Fruit fly (Drosophila melanogaster): Measurements from ENCODE around the gene Ac76E.

Ac76E gene

DNA sequence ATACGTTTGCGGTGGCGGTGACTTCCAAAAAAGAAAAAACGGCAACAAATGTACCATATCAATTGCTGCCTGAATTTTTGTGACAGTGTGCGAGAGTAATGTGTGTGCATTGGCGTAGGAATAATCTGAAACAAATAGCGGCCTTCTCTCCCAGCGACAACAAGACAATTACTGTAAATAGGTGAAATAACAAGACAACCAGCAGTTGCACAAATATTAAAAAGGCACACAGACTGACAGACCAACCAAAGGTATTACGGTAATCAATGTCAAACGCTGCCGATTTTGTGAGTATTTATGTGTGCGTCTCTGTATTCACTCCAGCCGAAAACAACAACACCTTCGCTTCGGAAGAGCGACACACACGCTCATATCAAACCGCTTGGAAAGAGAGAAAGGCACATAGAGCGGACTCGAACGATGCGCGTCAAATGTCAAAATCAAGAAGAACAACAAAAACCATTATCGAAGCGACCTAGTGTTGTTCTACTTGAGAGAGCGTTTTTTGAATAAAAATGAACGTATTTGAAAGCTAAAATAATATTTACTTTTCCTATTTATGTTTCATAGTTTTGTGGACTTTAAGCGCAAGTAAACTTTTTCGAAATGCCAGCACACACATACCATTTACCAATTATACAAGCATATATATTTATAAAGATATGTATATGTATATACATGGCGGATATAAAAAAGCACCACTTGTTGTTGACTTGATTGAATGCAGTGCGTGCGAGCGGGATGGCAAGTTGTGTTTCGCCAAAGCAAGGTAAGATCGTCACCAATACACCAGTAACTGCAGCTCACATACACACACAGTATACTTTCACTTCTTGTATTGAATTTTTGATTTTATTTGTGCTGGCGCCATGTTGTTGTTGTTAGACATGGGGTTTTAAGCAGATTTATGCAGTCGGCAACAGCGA is 32.0 kb upstream of the Ac76E start (continued):
- TF ChIP-seq Sox14 (GFP tag; optimal IDR thresholded peaks at IDR 0.05), result no peak
- TF ChIP-seq Sox102F (GFP tag; optimal IDR thresholded peaks at IDR 0.05), result peak; percentile 10
- TF ChIP-seq CG8119 (GFP tag; IDR thresholded peaks at IDR 0.05), result no peak
- TF ChIP-seq CG8319 (GFP tag; optimal IDR thresholded peaks at IDR 0.05), result no peak
- no peak for TF ChIP-seq CG31627 (GFP tag; optimal IDR thresholded peaks at IDR 0.05)
- TF ChIP-seq CG34406 (GFP tag; optimal IDR thresholded peaks at IDR 0.05), result no peak
- TF ChIP-seq CG9139 (GFP tag; optimal IDR thresholded peaks at IDR 0.05), result no peak
- TF ChIP-seq achi (GFP tag; optimal IDR thresholded peaks at IDR 0.05), result no peak
- peak; percentile 38 for TF ChIP-seq Eip93F (GFP tag; optimal IDR thresholded peaks at IDR 0.05)
- no peak for TF ChIP-seq Smox (GFP tag; optimal IDR thresholded peaks at IDR 0.05)
- no peak for TF ChIP-seq CG15336 (GFP tag; IDR thresholded peaks at IDR 0.05)
- no peak for TF ChIP-seq cyc (GFP tag; optimal IDR thresholded peaks at IDR 0.05)
- TF ChIP-seq fd59A (GFP tag; optimal IDR thresholded peaks at IDR 0.05), result no peak
- TF ChIP-seq Lpt (GFP tag; optimal IDR thresholded peaks at IDR 0.05), result no peak
- TF ChIP-seq topi (GFP tag; optimal IDR thresholded peaks at IDR 0.05), result no peak
- no peak for TF ChIP-seq CG6808 (GFP tag; optimal IDR thresholded peaks at IDR 0.05)
- no peak for TF ChIP-seq CG10669 (GFP tag; optimal IDR thresholded peaks at IDR 0.05)
- no peak for TF ChIP-seq Hr38 (GFP tag; optimal IDR thresholded peaks at IDR 0.05)

DNA sequence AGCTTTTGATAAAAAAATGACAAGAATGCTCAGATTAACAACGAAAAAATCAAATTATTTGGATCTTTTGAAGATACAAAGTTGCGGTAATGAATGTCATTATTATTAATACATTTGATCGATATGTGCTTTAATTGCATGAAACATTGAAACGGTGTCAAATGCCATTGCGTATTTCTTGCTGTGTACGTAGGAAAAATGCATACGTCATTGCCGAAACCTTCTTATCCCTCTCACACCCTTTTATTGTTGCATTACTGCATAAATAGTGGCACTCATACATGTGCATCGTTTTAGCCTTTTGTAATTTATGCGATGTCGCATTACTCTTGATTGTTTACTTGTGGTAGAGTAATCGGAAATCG is 31.4 kb upstream of the Ac76E start:
- TF ChIP-seq CG4318 (GFP tag; optimal IDR thresholded peaks at IDR 0.05), result no peak
- TF ChIP-seq CG16779 (tag; optimal IDR thresholded peaks at IDR 0.05), result no peak
- TF ChIP-seq pdm3 (GFP tag; optimal IDR thresholded peaks at IDR 0.05), result no peak
- TF ChIP-seq CG6792 (GFP tag; optimal IDR thresholded peaks at IDR 0.05), result peak; percentile 20
- no peak for TF ChIP-seq Ets96B (tag; optimal IDR thresholded peaks at IDR 0.05)
- TF ChIP-seq Hr39 (GFP tag; optimal IDR thresholded peaks at IDR 0.05), result no peak
- TF ChIP-seq CG11762 (GFP tag; optimal IDR thresholded peaks at IDR 0.05; ENCODE audit: insufficient read depth), result no peak
- TF ChIP-seq CG8319 (GFP tag; optimal IDR thresholded peaks at IDR 0.05), result no peak
- TF ChIP-seq Hr4 (GFP tag; optimal IDR thresholded peaks at IDR 0.05), result no peak
- peak; percentile 5 for TF ChIP-seq acj6 (GFP tag; optimal IDR thresholded peaks at IDR 0.05)
- no peak for TF ChIP-seq Sox15 (GFP tag; optimal IDR thresholded peaks at IDR 0.05)
- TF ChIP-seq CG15336 (GFP tag; IDR thresholded peaks at IDR 0.05), result 0 out of 2 replicates have a peak, but pooled peaks have one; percentile 12
- TF ChIP-seq CG9139 (GFP tag; optimal IDR thresholded peaks at IDR 0.05), result no peak
- no peak for TF ChIP-seq salr (GFP tag; optimal IDR thresholded peaks at IDR 0.05)
- TF ChIP-seq eg (GFP tag; IDR thresholded peaks at IDR 0.05), result 0 out of 3 replicates have a peak, but pooled peaks have one; percentile 10
- peak; percentile 5 for TF ChIP-seq topi (GFP tag; optimal IDR thresholded peaks at IDR 0.05)
- no peak for TF ChIP-seq Sox14 (GFP tag; optimal IDR thresholded peaks at IDR 0.05)
- TF ChIP-seq CG10669 (GFP tag; optimal IDR thresholded peaks at IDR 0.05), result no peak
- TF ChIP-seq achi (GFP tag; optimal IDR thresholded peaks at IDR 0.05), result no peak
- TF ChIP-seq CG8119 (GFP tag; IDR thresholded peaks at IDR 0.05), result no peak
- no peak for TF ChIP-seq Ets21C (GFP tag; optimal IDR thresholded peaks at IDR 0.05)
- TF ChIP-seq CG32006 (GFP tag; optimal IDR thresholded peaks at IDR 0.05), result peak; percentile 49
- TF ChIP-seq Sox102F (GFP tag; optimal IDR thresholded peaks at IDR 0.05), result no peak

DNA sequence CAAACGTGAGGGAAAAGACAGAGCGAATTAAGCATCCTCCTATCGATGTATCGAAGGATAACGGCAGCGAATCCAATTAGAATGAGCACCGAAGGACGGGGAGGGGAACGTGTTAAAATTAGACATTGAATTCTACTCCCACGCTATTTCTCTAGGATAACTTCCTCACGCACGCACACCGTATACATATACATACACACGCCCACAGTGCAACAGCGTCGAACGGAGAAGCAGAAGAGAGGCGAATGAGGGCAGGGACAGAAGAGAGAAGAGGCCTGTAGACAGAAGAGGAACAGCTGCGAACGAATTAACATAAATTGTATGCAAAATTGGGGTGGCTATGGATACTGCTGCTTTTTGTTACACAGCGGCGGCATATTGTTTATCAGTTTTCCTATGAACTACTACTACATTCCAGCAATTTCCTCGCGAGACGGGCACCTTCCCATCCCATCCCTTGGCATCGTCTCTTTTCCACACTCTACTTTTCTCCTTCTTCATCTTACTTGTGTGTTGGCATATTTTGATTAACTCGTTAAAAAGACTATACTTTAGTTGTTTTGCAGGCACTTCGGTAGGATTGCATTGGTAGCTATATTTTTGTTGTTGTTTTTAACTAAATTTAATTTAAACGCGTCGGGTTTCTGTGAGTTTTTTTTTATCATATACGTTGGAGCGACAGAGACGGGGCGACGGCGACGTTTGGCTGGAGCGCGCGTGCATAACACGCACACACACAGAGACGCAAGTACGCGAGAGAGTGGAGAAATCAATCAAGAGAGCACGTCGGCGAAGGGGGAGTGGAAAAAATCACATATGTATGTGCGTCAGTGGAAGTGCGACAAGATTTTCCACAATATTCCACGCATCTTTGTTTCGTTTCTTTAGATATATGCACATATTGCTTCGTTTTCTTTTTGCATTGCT is 30.6 kb upstream of the Ac76E start:
- no peak for TF ChIP-seq Smox (GFP tag; optimal IDR thresholded peaks at IDR 0.05)
- peak; percentile 11 for TF ChIP-seq Lpt (GFP tag; optimal IDR thresholded peaks at IDR 0.05)
- no peak for TF ChIP-seq CG9139 (GFP tag; optimal IDR thresholded peaks at IDR 0.05)
- no peak for TF ChIP-seq CG8119 (GFP tag; IDR thresholded peaks at IDR 0.05)
- no peak for TF ChIP-seq CG6792 (GFP tag; optimal IDR thresholded peaks at IDR 0.05)
- no peak for TF ChIP-seq CG8632 (GFP tag; optimal IDR thresholded peaks at IDR 0.05)
- no peak for TF ChIP-seq Ets21C (GFP tag; optimal IDR thresholded peaks at IDR 0.05)
- TF ChIP-seq topi (GFP tag; optimal IDR thresholded peaks at IDR 0.05), result no peak
- TF ChIP-seq CG10631 (GFP tag; optimal IDR thresholded peaks at IDR 0.05), result no peak
- TF ChIP-seq eg (GFP tag; IDR thresholded peaks at IDR 0.05), result peak; percentile 39; the same call in 1 of the 3 replicates
- TF ChIP-seq Eip93F (GFP tag; optimal IDR thresholded peaks at IDR 0.05), result no peak
- TF ChIP-seq CG15336 (GFP tag; IDR thresholded peaks at IDR 0.05), result 0 out of 2 replicates have a peak, but pooled peaks have one; percentile 13
- TF ChIP-seq CG6808 (GFP tag; optimal IDR thresholded peaks at IDR 0.05), result peak; percentile 9
- TF ChIP-seq spab (GFP tag; optimal IDR thresholded peaks at IDR 0.05), result no peak
- peak; percentile 61; the same call in 2 of the 3 replicates for TF ChIP-seq CG6163 (GFP tag; IDR thresholded peaks at IDR 0.05)
- TF ChIP-seq Gug (GFP tag; IDR thresholded peaks at IDR 0.05), result no peak
- peak; percentile 40 for TF ChIP-seq Blimp-1 (GFP tag; optimal IDR thresholded peaks at IDR 0.05)
- TF ChIP-seq esn (GFP tag; optimal IDR thresholded peaks at IDR 0.05), result no peak
- peak in 1 of 2 experiments; percentile 4 for TF ChIP-seq ss (GFP tag; optimal IDR thresholded peaks at IDR 0.05)
- TF ChIP-seq CG7368 (GFP tag; optimal IDR thresholded peaks at IDR 0.05), result no peak
- TF ChIP-seq Hr4 (GFP tag; optimal IDR thresholded peaks at IDR 0.05), result no peak
- TF ChIP-seq net (GFP tag; optimal IDR thresholded peaks at IDR 0.05), result no peak

Data from whole organism, prepupa.